Worm (Caenorhabditis elegans) whole organism, mixed stage, embryonic: ENCODE results near the gene slc-25A18.2.
A peak's percentile ranks its signal among the peaks of the same experiment; 100 is the strongest.

Source experiments
- M03D4.4 ChIP-seq: sonication (generic microtip); optimal IDR thresholded peaks from 2 replicates; lab custom pipeline; 2017; ENCODE audit warnings: mild to moderate bottlenecking, missing genetic modification characterization, missing compliant biosample characterization
- bed-3 ChIP-seq: fragments of 200-800 bp; sonication (Bioruptor generic); optimal IDR thresholded peaks from 3 replicates; lab custom pipeline; 2018; ENCODE audit warnings: mild to moderate bottlenecking, missing genetic modification characterization, moderate library complexity, missing compliant biosample characterization
- blmp-1 ChIP-seq: fragments of 150-350 bp; optimal IDR thresholded peaks from 2 replicates; lab custom pipeline; 2014; ENCODE audit warnings: missing biosample characterization, missing genetic modification characterization
- ceh-39 ChIP-seq: fragments of 150-350 bp; optimal IDR thresholded peaks from 2 replicates; lab custom pipeline; 2014; ENCODE audit warnings: missing biosample characterization, missing genetic modification characterization
- ceh-43 ChIP-seq: fragments of 200-800 bp; sonication (Bioruptor generic); optimal IDR thresholded peaks from 2 replicates; lab custom pipeline; 2018; ENCODE audit warnings: mild to moderate bottlenecking, missing genetic modification characterization, moderate library complexity, missing compliant biosample characterization
- ceh-83 ChIP-seq: fragments of 200-800 bp; sonication (Bioruptor generic); optimal IDR thresholded peaks from 2 replicates; lab custom pipeline; 2018; ENCODE audit warnings: mild to moderate bottlenecking, missing genetic modification characterization, missing compliant biosample characterization
- ces-1 ChIP-seq: fragments of 150-350 bp; optimal IDR thresholded peaks from 2 replicates; lab custom pipeline; 2014; ENCODE audit warnings: missing biosample characterization, missing genetic modification reagents, missing genetic modification characterization
- cnd-1 ChIP-seq: fragments of 200-800 bp; sonication (Bioruptor generic); optimal IDR thresholded peaks from 2 replicates; lab custom pipeline; 2018; ENCODE audit warnings: mild to moderate bottlenecking, missing genetic modification characterization, missing compliant biosample characterization
- drap-1 ChIP-seq: fragments of 200-800 bp; sonication (Bioruptor generic); optimal IDR thresholded peaks from 3 replicates; lab custom pipeline; 2018; ENCODE audit warnings: mild to moderate bottlenecking, missing genetic modification characterization, missing compliant biosample characterization
- elt-1 ChIP-seq: sonication (generic microtip); optimal IDR thresholded peaks from 2 replicates; lab custom pipeline; 2017; ENCODE audit warnings: missing genetic modification characterization, mild to moderate bottlenecking, missing compliant biosample characterization, antibody characterized with exemption, moderate library complexity, borderline replicate concordance; ENCODE audit not compliant: insufficient read depth
- elt-3 ChIP-seq: fragments of 150-350 bp; optimal IDR thresholded peaks from 2 replicates; lab custom pipeline; 2014; ENCODE audit warnings: missing biosample characterization, missing genetic modification characterization
- flh-1 ChIP-seq: fragments of 200-800 bp; sonication (Bioruptor generic); optimal IDR thresholded peaks from 2 replicates; lab custom pipeline; 2018; ENCODE audit warnings: mild to moderate bottlenecking, missing genetic modification characterization, moderate library complexity, missing compliant biosample characterization
- ham-2 ChIP-seq: fragments of 200-800 bp; sonication (Bioruptor generic); optimal IDR thresholded peaks from 2 replicates; lab custom pipeline; 2018; ENCODE audit warnings: mild to moderate bottlenecking, missing genetic modification characterization, missing compliant biosample characterization
- hlh-1 ChIP-seq: fragments of 150-350 bp; optimal IDR thresholded peaks from 2 replicates; lab custom pipeline; 2014; ENCODE audit warnings: missing biosample characterization, missing genetic modification reagents, missing genetic modification characterization
- lin-13 ChIP-seq: fragments of 150-350 bp; optimal IDR thresholded peaks from 2 replicates; lab custom pipeline; 2014; ENCODE audit warnings: missing biosample characterization, missing genetic modification characterization
- lin-32 ChIP-seq: fragments of 200-800 bp; sonication (Bioruptor generic); optimal IDR thresholded peaks from 2 replicates; lab custom pipeline; 2018; ENCODE audit warnings: mild to moderate bottlenecking, missing genetic modification characterization, missing compliant biosample characterization
- lsy-2 ChIP-seq: fragments of 150-350 bp; optimal IDR thresholded peaks from 2 replicates; lab custom pipeline; 2014; ENCODE audit warnings: missing biosample characterization, missing genetic modification characterization
- mab-5 ChIP-seq: fragments of 150-350 bp; optimal IDR thresholded peaks from 2 replicates; lab custom pipeline; 2014; ENCODE audit warnings: missing biosample characterization, missing genetic modification characterization
- mep-1 ChIP-seq: fragments of 150-350 bp; optimal IDR thresholded peaks from 2 replicates; lab custom pipeline; 2017; ENCODE audit warnings: missing biosample characterization, missing genetic modification reagents, missing genetic modification characterization, inconsistent platforms
- mls-2 ChIP-seq: sonication (generic microtip); optimal IDR thresholded peaks from 2 replicates; lab custom pipeline; 2016; ENCODE audit warnings: mild to moderate bottlenecking, missing genetic modification characterization, moderate library complexity, missing compliant biosample characterization
- nhr-12 ChIP-seq: fragments of 150-350 bp; optimal IDR thresholded peaks from 2 replicates; lab custom pipeline; 2014; ENCODE audit warnings: missing biosample characterization, missing genetic modification characterization
- nhr-2 ChIP-seq: fragments of 150-350 bp; optimal IDR thresholded peaks from 2 replicates; lab custom pipeline; 2014; ENCODE audit warnings: missing biosample characterization, missing genetic modification characterization
- nhr-237 ChIP-seq: fragments of 150-350 bp; optimal IDR thresholded peaks from 2 replicates; lab custom pipeline; 2014; ENCODE audit warnings: missing biosample characterization, missing genetic modification characterization
- nhr-28 ChIP-seq: fragments of 150-350 bp; optimal IDR thresholded peaks from 2 replicates; lab custom pipeline; 2014; ENCODE audit warnings: missing biosample characterization, missing genetic modification characterization
- nhr-76 ChIP-seq: sonication (generic microtip); optimal IDR thresholded peaks from 2 replicates; lab custom pipeline; 2017; ENCODE audit warnings: missing biosample characterization, missing genetic modification characterization
- pha-4 ChIP-seq: fragments of 150-350 bp; optimal IDR thresholded peaks from 2 replicates; lab custom pipeline; 2018; ENCODE audit warnings: missing biosample characterization, missing genetic modification reagents, missing genetic modification characterization
- sem-2 ChIP-seq: fragments of 200-800 bp; sonication (Bioruptor generic); optimal IDR thresholded peaks from 2 replicates; lab custom pipeline; 2018; ENCODE audit warnings: mild to moderate bottlenecking, missing genetic modification characterization, missing compliant biosample characterization
- snpc-4 ChIP-seq: fragments of 150-350 bp; optimal IDR thresholded peaks from 2 replicates; lab custom pipeline; 2014; ENCODE audit warnings: missing biosample characterization, missing genetic modification characterization
- sptf-1 ChIP-seq: sonication (generic microtip); optimal IDR thresholded peaks from 2 replicates; lab custom pipeline; 2017; ENCODE audit warnings: mild to moderate bottlenecking, missing genetic modification characterization, moderate library complexity, missing compliant biosample characterization
- tbx-8 ChIP-seq: fragments of 200-800 bp; sonication (Bioruptor generic); optimal IDR thresholded peaks from 2 replicates; lab custom pipeline; 2018; ENCODE audit warnings: mild to moderate bottlenecking, missing genetic modification characterization, moderate library complexity, missing compliant biosample characterization
- unc-120 ChIP-seq: sonication (generic microtip); optimal IDR thresholded peaks from 2 replicates; lab custom pipeline; 2017; ENCODE audit warnings: missing genetic modification characterization, missing compliant biosample characterization; ENCODE audit not compliant: poor library complexity, severe bottlenecking
- unc-39 ChIP-seq: fragments of 150-350 bp; optimal IDR thresholded peaks from 2 replicates; lab custom pipeline; 2014; ENCODE audit warnings: missing biosample characterization, missing genetic modification characterization
- unc-62 ChIP-seq: fragments of 150-350 bp; optimal IDR thresholded peaks from 2 replicates; lab custom pipeline; 2014; ENCODE audit warnings: missing biosample characterization, missing genetic modification reagents, missing genetic modification characterization
- zip-8 ChIP-seq: fragments of 150-350 bp; optimal IDR thresholded peaks from 2 replicates; lab custom pipeline; 2014; ENCODE audit warnings: missing biosample characterization, missing genetic modification characterization
- ztf-11 ChIP-seq: fragments of 150-350 bp; optimal IDR thresholded peaks from 2 replicates; lab custom pipeline; 2014; ENCODE audit warnings: missing biosample characterization, missing genetic modification characterization

Gene slc-25A18.2

DNA sequence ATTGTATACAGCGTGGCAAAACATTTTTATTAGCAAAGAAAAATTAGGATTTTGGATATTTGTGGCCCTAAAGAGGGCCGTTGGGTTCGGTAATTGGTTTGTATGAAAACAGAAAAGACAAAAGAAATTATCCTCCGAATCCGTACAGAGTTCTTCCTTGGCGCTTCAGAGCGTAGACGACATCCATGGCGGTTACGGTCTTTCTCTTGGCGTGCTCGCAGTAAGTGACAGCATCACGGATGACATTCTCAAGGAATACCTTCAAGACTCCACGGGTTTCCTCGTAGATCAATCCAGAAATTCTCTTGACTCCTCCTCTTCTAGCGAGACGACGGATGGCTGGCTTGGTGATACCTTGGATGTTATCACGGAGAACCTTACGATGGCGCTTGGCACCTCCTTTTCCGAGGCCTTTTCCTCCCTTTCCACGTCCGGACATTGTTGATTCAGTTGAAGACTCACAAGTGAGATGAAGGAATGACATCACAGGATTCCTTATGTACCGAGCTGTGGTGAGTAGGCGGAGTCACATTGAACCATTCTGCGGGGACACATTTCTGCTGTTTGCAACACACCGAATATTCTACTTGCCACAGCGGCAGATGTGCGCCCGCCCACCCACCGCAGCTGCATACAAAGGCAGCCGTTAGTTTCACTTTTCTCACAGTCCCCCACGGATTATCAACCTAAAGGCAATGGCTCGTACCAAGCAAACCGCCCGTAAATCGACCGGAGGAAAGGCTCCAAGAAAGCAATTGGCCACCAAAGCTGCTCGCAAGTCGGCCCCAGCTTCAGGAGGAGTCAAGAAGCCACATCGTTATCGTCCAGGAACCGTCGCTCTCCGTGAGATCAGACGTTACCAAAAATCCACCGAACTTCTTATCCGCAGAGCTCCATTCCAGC, 13.0 kb downstream of the slc-25A18.2 start, which contains the start of the genes his-60 and his-59:
Gene his-60, minus strand, starts transcription at position 439 of the 903 bp plus-strand sequence.
Gene his-59, plus strand, starts transcription at position 696 of the 903 bp plus-strand sequence.
- TF ChIP-seq nhr-2 (tag; lab: Kevin White, UChicago) (peak; percentile 51), mls-2 (tag; lab: Kevin White, UChicago) (peak; percentile 52), ceh-39 (tag; lab: Kevin White, UChicago) (peak; percentile 80), tbx-8 (GFP tag; lab: Kevin White, UChicago) (peak; percentile 26), elt-1 (no peak), sptf-1 (tag; lab: Kevin White, UChicago) (peak; percentile 44), snpc-4 (no peak), nhr-12 (tag; lab: Kevin White, UChicago) (peak; percentile 53), ceh-83 (GFP tag; lab: Kevin White, UChicago) (peak; percentile 83), lin-32 (GFP tag; lab: Kevin White, UChicago) (peak; percentile 84), unc-39 (tag; lab: Kevin White, UChicago) (peak; percentile 24), sem-2 (peak; percentile 63), mab-5 (tag; lab: Kevin White, UChicago) (no peak), zip-8 (tag; lab: Kevin White, UChicago) (no peak), lin-13 (peak; percentile 97), mep-1 (tag; lab: Kevin White, UChicago) (peak; percentile 70), elt-3 (tag; lab: Kevin White, UChicago) (no peak), lsy-2 (peak; percentile 24), nhr-237 (no peak), flh-1 (GFP tag; lab: Kevin White, UChicago) (no peak), ces-1 (GFP tag; lab: Kevin White, UChicago) (peak; percentile 6), ztf-11 (tag; lab: Kevin White, UChicago) (peak; percentile 93), nhr-76 (tag; lab: Kevin White, UChicago) (no peak), ceh-43 (GFP tag; lab: Kevin White, UChicago) (peak; percentile 48), unc-120 (tag; lab: Kevin White, UChicago) (no peak), cnd-1 (peak; percentile 92), hlh-1 (tag; lab: Kevin White, UChicago) (no peak), pha-4 (tag; lab: Kevin White, UChicago) (peak; percentile 88), blmp-1 (tag; lab: Kevin White, UChicago) (no peak), ham-2 (GFP tag; lab: Kevin White, UChicago) (no peak), nhr-28 (tag; lab: Kevin White, UChicago) (no peak), bed-3 (GFP tag; lab: Kevin White, UChicago) (no peak), drap-1 (GFP tag; lab: Kevin White, UChicago) (peak; percentile 63), M03D4.4 (tag; lab: Kevin White, UChicago) (peak; percentile 77), unc-62 (GFP tag; lab: Kevin White, UChicago) (peak; percentile 25)
- TF ChIP-seq, all 35 proteins: peak for 21

DNA sequence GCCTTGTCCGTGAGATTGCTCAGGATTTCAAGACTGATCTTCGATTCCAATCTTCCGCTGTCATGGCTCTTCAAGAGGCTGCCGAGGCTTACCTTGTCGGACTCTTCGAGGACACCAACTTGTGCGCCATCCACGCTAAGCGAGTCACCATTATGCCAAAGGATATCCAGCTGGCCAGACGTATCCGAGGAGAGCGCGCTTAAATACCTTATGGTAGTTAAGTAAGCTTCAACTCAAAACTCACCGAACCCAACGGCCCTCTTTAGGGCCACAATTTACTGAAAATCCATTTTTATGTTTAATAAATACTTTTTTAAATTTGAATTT, 13.6 kb downstream of the slc-25A18.2 start:
- TF ChIP-seq ztf-11 (tag; lab: Kevin White, UChicago) (no peak), bed-3 (GFP tag; lab: Kevin White, UChicago) (no peak), drap-1 (GFP tag; lab: Kevin White, UChicago) (no peak), ceh-83 (GFP tag; lab: Kevin White, UChicago) (no peak), sem-2 (no peak), nhr-2 (tag; lab: Kevin White, UChicago) (no peak), zip-8 (tag; lab: Kevin White, UChicago) (no peak), nhr-76 (tag; lab: Kevin White, UChicago) (no peak), ceh-39 (tag; lab: Kevin White, UChicago) (no peak), lsy-2 (no peak), mab-5 (tag; lab: Kevin White, UChicago) (no peak), unc-39 (tag; lab: Kevin White, UChicago) (no peak), nhr-12 (tag; lab: Kevin White, UChicago) (no peak), mls-2 (tag; lab: Kevin White, UChicago) (no peak), snpc-4 (no peak)
